Fruit fly (Drosophila melanogaster) whole organism, prepupa: Measurements from ENCODE around the gene Kmn1.

Experiments used
- CG10631 ChIP-seq: fragments of 200-800 bp; sonication (Bioruptor generic); optimal IDR thresholded peaks from 2 replicates; lab custom pipeline; 2016; ENCODE audit warnings: missing biosample characterization, missing genetic modification characterization
- CG16779 ChIP-seq: fragments of 200-800 bp; sonication (Bioruptor generic); optimal IDR thresholded peaks from 3 replicates; lab custom pipeline; 2017; ENCODE audit warnings: missing biosample characterization, mild to moderate bottlenecking, missing genetic modification characterization
- CG4318 ChIP-seq: fragments of 200-800 bp; sonication (Bioruptor generic); optimal IDR thresholded peaks from 3 replicates; lab custom pipeline; 2017; ENCODE audit warnings: missing biosample characterization, mild to moderate bottlenecking, missing genetic modification characterization
- CG6163 ChIP-seq: fragments of 200-800 bp; sonication (Bioruptor generic); IDR thresholded peaks from 3 replicates; pipeline ENCODE4 v1.3.6; 2022; ENCODE audit warnings: missing biosample characterization, missing genetic modification characterization
- CG9139 ChIP-seq: fragments of 200-800 bp; sonication (Bioruptor generic); optimal IDR thresholded peaks from 3 replicates; lab custom pipeline; 2017; ENCODE audit warnings: missing biosample characterization, mild to moderate bottlenecking, missing genetic modification characterization
- Eip93F ChIP-seq: fragments of 200-800 bp; sonication (Bioruptor generic); optimal IDR thresholded peaks from 2 replicates; lab custom pipeline; 2016; ENCODE audit warnings: missing biosample characterization, mild to moderate bottlenecking, missing genetic modification characterization
- Hr4 ChIP-seq: fragments of 200-800 bp; sonication (Bioruptor generic); optimal IDR thresholded peaks from 3 replicates; lab custom pipeline; 2016; ENCODE audit warnings: missing biosample characterization, missing genetic modification characterization
- Lpt ChIP-seq: fragments of 200-800 bp; sonication (Bioruptor generic); optimal IDR thresholded peaks from 3 replicates; lab custom pipeline; 2016; ENCODE audit warnings: missing biosample characterization, missing genetic modification characterization
- OdsH ChIP-seq: fragments of 200-800 bp; sonication (Bioruptor generic); optimal IDR thresholded peaks from 3 replicates; lab custom pipeline; 2016; ENCODE audit warnings: missing biosample characterization, missing genetic modification characterization
- cyc ChIP-seq: fragments of 200-800 bp; sonication (Bioruptor generic); optimal IDR thresholded peaks from 3 replicates; lab custom pipeline; 2016; ENCODE audit warnings: missing biosample characterization, missing genetic modification characterization
- dsx ChIP-seq: fragments of 200-800 bp; optimal IDR thresholded peaks from 3 replicates; lab custom pipeline; 2019; ENCODE audit warnings: missing biosample characterization, mild to moderate bottlenecking, missing genetic modification characterization, moderate library complexity; ENCODE audit not compliant: poor library complexity, severe bottlenecking
- eg ChIP-seq: fragments of 200-800 bp; sonication (Bioruptor generic); IDR thresholded peaks from 3 replicates; pipeline ENCODE4 v1.3.6; 2022; ENCODE audit warnings: missing biosample characterization, missing genetic modification characterization
- ss ChIP-seq, 2 experiments: fragments of 200-800 bp; sonication (Bioruptor generic); optimal IDR thresholded peaks; 2 replicates in 1 of 2; 3 replicates in 1 of 2; lab custom pipeline; 2017 to 2018; ENCODE audit warnings: mild to moderate bottlenecking in 2 of 2, missing biosample characterization in 2 of 2, missing genetic modification characterization in 2 of 2, moderate library complexity in 1 of 2
- topi ChIP-seq: fragments of 200-800 bp; sonication (Bioruptor generic); optimal IDR thresholded peaks from 3 replicates; lab custom pipeline; 2016; ENCODE audit warnings: missing biosample characterization, missing genetic modification characterization

Gene Kmn1

dm6 chrX:11521561-11522546 is 50.4 kb downstream of the Kmn1 start (continued):
- TF ChIP-seq ss (GFP tag; optimal IDR thresholded peaks at IDR 0.05; lab: Kevin White, UChicago) (peak; percentile 59 to 75), Lpt (GFP tag; lab: Kevin White, UChicago) (no peak), eg (GFP tag; lab: Robert Waterston, UW) (peak; percentile 68; the same call in 2 of the 3 replicates), OdsH (GFP tag; lab: Kevin White, UChicago) (peak; percentile 56), dsx (GFP tag; lab: Kevin White, UChicago) (peak; percentile 32), CG9139 (GFP tag; lab: Kevin White, UChicago) (no peak), cyc (GFP tag; lab: Kevin White, UChicago) (no peak), topi (GFP tag; lab: Kevin White, UChicago) (peak; percentile 33), CG4318 (GFP tag; lab: Kevin White, UChicago) (no peak), CG6163 (GFP tag; lab: Robert Waterston, UW) (peak; percentile 45; the same call in 1 of the 3 replicates), CG16779 (peak; percentile 50), CG10631 (peak; percentile 49), Eip93F (GFP tag; lab: Kevin White, UChicago) (no peak), Hr4 (peak; percentile 35)
- TF ChIP-seq, all 60 proteins: peak for 43
